Fruit fly (Drosophila melanogaster): ENCODE measurements around the gene REPTOR-BP.

The REPTOR-BP gene

DNA sequence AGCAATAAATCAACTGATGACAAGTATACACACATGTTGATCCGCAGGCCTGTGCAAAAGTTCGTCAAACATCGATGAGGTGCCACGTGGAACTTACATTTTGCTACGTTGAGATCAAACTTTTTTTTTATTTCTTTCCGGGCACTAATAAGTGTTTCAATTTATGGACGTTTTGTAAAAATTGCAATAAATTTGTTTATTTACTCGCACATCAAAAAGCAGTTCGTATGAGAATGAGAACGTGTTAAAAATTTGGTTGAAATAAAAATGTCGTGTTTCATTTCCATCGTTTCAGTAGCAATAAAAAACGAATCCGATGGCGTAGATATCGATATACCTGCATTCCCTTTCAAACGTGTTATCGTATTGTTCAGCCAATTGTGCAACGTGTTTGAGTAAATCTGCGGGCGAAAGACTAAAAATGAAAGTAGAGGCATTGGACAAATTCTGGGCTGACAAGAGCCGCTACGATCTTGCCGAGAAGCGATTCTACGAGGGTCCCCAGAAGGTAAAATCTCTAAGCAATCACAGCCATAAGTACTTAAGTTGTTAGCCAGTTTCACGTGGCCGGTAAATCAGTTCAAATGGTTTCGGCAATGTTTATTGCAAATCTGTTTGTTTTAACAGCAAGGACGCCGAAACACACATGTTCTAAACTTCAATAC is 31.6 kb upstream of the REPTOR-BP start, which contains the start of gene eEF1delta (continued):
- TF ChIP-seq mirr (GFP tag; optimal IDR thresholded peaks at IDR 0.05), result no peak
- TF ChIP-seq lmd (GFP tag; IDR thresholded peaks at IDR 0.05), result no peak

DNA sequence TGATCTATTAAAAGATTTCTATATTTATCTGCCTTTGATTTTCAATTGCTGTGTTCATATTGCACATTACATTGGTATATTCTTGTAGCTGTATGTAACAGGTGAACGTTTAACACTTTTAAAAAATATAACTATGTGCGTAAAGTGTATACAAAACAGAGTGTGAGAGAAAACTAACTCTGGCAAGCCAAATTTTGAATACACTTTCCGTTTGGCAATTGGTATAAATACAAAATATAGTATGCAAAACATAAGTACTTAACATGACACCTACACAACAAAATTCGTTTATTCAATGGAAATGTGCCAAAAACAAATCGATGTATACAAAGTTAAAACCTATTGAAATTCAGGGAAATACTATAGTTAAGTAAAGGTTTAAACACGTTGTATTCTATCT is 31.1 kb upstream of the REPTOR-BP start:
- TF ChIP-seq CG8478 (optimal IDR thresholded peaks at IDR 0.05) (no peak), lilli (GFP tag; optimal IDR thresholded peaks at IDR 0.05) (no peak), CG3407 (GFP tag; optimal IDR thresholded peaks at IDR 0.05) (no peak), D19A (tag; optimal IDR thresholded peaks at IDR 0.05) (peak; percentile 62), dimm (GFP tag; IDR thresholded peaks at IDR 0.05) (no peak), sens (GFP tag) (peak; percentile 48), Hmx (GFP tag; optimal IDR thresholded peaks at IDR 0.05) (peak; percentile 11)

DNA sequence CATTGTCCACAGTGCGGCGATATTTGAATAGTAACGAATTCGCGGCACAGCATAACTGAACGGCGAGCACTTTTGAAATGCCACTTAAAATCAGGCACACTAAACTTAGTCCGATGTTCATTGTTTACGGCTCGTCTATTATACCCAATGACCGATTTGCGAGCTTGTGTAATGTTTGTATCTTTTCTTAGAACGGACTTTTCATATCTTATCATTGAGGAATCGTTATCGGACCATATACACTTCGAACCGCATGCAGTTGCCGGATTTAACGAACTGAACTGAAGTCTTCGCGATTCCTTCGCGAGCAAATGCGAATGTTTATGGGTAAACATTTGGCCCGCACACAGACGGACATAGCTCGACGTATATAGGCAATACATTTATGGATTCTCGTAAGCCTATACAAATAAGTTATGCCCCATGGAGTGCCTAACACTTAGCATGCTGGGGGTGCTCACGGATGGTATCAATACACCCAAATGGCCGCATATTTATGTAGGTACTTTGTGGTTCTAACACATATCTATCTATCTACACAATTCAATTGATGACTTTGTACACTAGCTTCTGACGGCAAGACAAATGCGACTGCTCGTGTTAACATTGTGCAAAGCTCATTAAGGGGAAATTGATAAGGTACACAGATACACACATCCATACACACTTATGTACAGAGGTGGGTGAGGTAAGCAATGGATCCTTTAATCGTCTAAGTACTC is 26.0 kb upstream of the REPTOR-BP start, which contains the start of gene mthl15:
mthl15 (minus strand) TSS at position 593 of the 722 bp plus-strand sequence.
- TF ChIP-seq CG17328 (GFP tag; IDR thresholded peaks at IDR 0.05) (0 out of 2 replicates have a peak, but pooled peaks have one; percentile 29), Kr (GFP tag; optimal IDR thresholded peaks at IDR 0.05) (peak; percentile 0), dmrt11E (tag; optimal IDR thresholded peaks at IDR 0.05) (peak; percentile 34), CG1603 (tag; optimal IDR thresholded peaks at IDR 0.05) (peak; percentile 63), org-1 (GFP tag; optimal IDR thresholded peaks at IDR 0.05) (no peak), NC2α (GFP tag; optimal IDR thresholded peaks at IDR 0.05) (peak; percentile 22), HmgZ (tag; optimal IDR thresholded peaks at IDR 0.05) (peak; percentile 54), Doc2 (GFP tag; IDR thresholded peaks at IDR 0.05) (no peak), row (GFP tag; IDR thresholded peaks at IDR 0.05) (0 out of 3 replicates have a peak, but pooled peaks have one; percentile 11), CG34376 (GFP tag; optimal IDR thresholded peaks at IDR 0.05) (peak; percentile 69), wek (GFP tag; optimal IDR thresholded peaks at IDR 0.05) (peak; percentile 48), CG3995 (GFP tag; optimal IDR thresholded peaks at IDR 0.05) (no peak), CG12659 (GFP tag; optimal IDR thresholded peaks at IDR 0.05) (peak; percentile 38), CG11723 (GFP tag; optimal IDR thresholded peaks at IDR 0.05) (peak; percentile 19), run (tag; optimal IDR thresholded peaks at IDR 0.05) (no peak), zen (tag; optimal IDR thresholded peaks at IDR 0.05) (peak; percentile 32), gt (GFP tag; IDR thresholded peaks at IDR 0.05) (no peak), tll (GFP tag; optimal IDR thresholded peaks at IDR 0.05) (peak in 1 of 2 experiments; percentile 26), Fer1 (GFP tag; optimal IDR thresholded peaks at IDR 0.05) (peak; percentile 19), fd64A (GFP tag; optimal IDR thresholded peaks at IDR 0.05) (peak; percentile 51), exex (tag; optimal IDR thresholded peaks at IDR 0.05) (peak; percentile 95), Asciz (GFP tag; optimal IDR thresholded peaks at IDR 0.05) (peak; percentile 5), CG7987 (GFP tag; optimal IDR thresholded peaks at IDR 0.05) (peak; percentile 33), Sox100B (GFP tag; optimal IDR thresholded peaks at IDR 0.05) (peak; percentile 10), BtbVII (GFP tag; optimal IDR thresholded peaks at IDR 0.05) (peak; percentile 3), CG8290 (GFP tag; optimal IDR thresholded peaks at IDR 0.05) (no peak), CG8290 (tag; optimal IDR thresholded peaks at IDR 0.05) (peak in 1 of 2 experiments; percentile 44), CG15479 (GFP tag; optimal IDR thresholded peaks at IDR 0.05) (peak; percentile 69), CG11695 (GFP tag; IDR thresholded peaks at IDR 0.05) (peak; percentile 28; the same call in 1 of the 3 replicates), ac (GFP tag; optimal IDR thresholded peaks at IDR 0.05) (peak; percentile 30), CG17802 (tag; optimal IDR thresholded peaks at IDR 0.05) (peak; percentile 20), odd (GFP tag; optimal IDR thresholded peaks at IDR 0.05) (no peak), E2f2 (GFP tag; IDR thresholded peaks at IDR 0.05) (peak; percentile 21; the same call in 1 of the 2 replicates), HLHmδ (GFP tag; optimal IDR thresholded peaks at IDR 0.05) (no peak), nmo (GFP tag; optimal IDR thresholded peaks at IDR 0.05) (no peak), crc (GFP tag; optimal IDR thresholded peaks at IDR 0.05) (peak; percentile 6), Meics (GFP tag; optimal IDR thresholded peaks at IDR 0.05) (peak; percentile 87)
